Fruit fly (Drosophila melanogaster) whole organism, pupa: ENCODE measurements around the gene CG13113.
A peak's percentile ranks its signal among the peaks of the same experiment; 100 is the strongest.

Experiments
- CG10348 ChIP-seq: fragments of 200-800 bp; sonication (Bioruptor generic); IDR thresholded peaks from 2 replicates; pipeline ENCODE4 v1.3.6; 2022; ENCODE audit warnings: missing biosample characterization, missing genetic modification characterization
- CG12605 ChIP-seq: fragments of 200-800 bp; sonication (Bioruptor generic); IDR thresholded peaks from 2 replicates; pipeline ENCODE4 v1.3.6; 2022; ENCODE audit warnings: missing biosample characterization, missing genetic modification characterization
- CG13204 ChIP-seq: fragments of 200-800 bp; sonication (Bioruptor generic); optimal IDR thresholded peaks from 2 replicates; lab custom pipeline; 2018; ENCODE audit warnings: missing biosample characterization, mild to moderate bottlenecking, missing genetic modification characterization, moderate library complexity
- CG14655 ChIP-seq: fragments of 200-800 bp; sonication (Bioruptor generic); optimal IDR thresholded peaks from 3 replicates; lab custom pipeline; 2017; ENCODE audit warnings: mild to moderate bottlenecking, missing biosample characterization, missing genetic modification reagents, missing genetic modification characterization
- CG32121 ChIP-seq: fragments of 200-800 bp; sonication (Bioruptor generic); IDR thresholded peaks from 2 replicates; pipeline ENCODE4 v1.3.6; 2022; ENCODE audit warnings: missing biosample characterization, missing genetic modification characterization
- CG34367 ChIP-seq: fragments of 200-800 bp; sonication (Bioruptor generic); optimal IDR thresholded peaks from 2 replicates; lab custom pipeline; 2018; ENCODE audit warnings: missing biosample characterization, mild to moderate bottlenecking, missing genetic modification characterization
- CG8159 ChIP-seq: fragments of 200-800 bp; sonication (Bioruptor generic); optimal IDR thresholded peaks from 3 replicates; lab custom pipeline; 2018; ENCODE audit warnings: missing biosample characterization, mild to moderate bottlenecking, missing genetic modification characterization, moderate library complexity
- EcR ChIP-seq: fragments of 200-800 bp; sonication (Bioruptor generic); optimal IDR thresholded peaks from 3 replicates; lab custom pipeline; 2019; ENCODE audit warnings: missing biosample characterization, missing genetic modification characterization, mild to moderate bottlenecking, moderate library complexity, missing genetic modification reagents
- Ets98B ChIP-seq: fragments of 200-800 bp; sonication (Bioruptor generic); IDR thresholded peaks from 2 replicates; pipeline ENCODE4 v1.3.6; 2022; ENCODE audit warnings: missing biosample characterization, missing genetic modification characterization
- Pif1A ChIP-seq: fragments of 200-800 bp; sonication (Bioruptor generic); optimal IDR thresholded peaks from 3 replicates; lab custom pipeline; 2016; ENCODE audit warnings: missing biosample characterization, missing genetic modification characterization
- Pif1B ChIP-seq: fragments of 200-800 bp; sonication (Bioruptor generic); optimal IDR thresholded peaks from 3 replicates; lab custom pipeline; 2016; ENCODE audit warnings: missing biosample characterization, missing genetic modification characterization
- Snoo ChIP-seq: fragments of 200-800 bp; sonication (Bioruptor generic); optimal IDR thresholded peaks from 3 replicates; lab custom pipeline; 2017; ENCODE audit warnings: missing biosample characterization, mild to moderate bottlenecking, missing genetic modification characterization, inconsistent platforms
- fd96Ca ChIP-seq: fragments of 200-800 bp; sonication (Bioruptor generic); IDR thresholded peaks from 3 replicates; pipeline ENCODE4 v1.3.6; 2022; ENCODE audit warnings: missing biosample characterization, missing genetic modification characterization
- rn ChIP-seq: fragments of 200-800 bp; sonication (Bioruptor generic); IDR thresholded peaks from 2 replicates; pipeline ENCODE4 v1.3.6; 2022; ENCODE audit warnings: missing biosample characterization, missing genetic modification characterization

DNA sequence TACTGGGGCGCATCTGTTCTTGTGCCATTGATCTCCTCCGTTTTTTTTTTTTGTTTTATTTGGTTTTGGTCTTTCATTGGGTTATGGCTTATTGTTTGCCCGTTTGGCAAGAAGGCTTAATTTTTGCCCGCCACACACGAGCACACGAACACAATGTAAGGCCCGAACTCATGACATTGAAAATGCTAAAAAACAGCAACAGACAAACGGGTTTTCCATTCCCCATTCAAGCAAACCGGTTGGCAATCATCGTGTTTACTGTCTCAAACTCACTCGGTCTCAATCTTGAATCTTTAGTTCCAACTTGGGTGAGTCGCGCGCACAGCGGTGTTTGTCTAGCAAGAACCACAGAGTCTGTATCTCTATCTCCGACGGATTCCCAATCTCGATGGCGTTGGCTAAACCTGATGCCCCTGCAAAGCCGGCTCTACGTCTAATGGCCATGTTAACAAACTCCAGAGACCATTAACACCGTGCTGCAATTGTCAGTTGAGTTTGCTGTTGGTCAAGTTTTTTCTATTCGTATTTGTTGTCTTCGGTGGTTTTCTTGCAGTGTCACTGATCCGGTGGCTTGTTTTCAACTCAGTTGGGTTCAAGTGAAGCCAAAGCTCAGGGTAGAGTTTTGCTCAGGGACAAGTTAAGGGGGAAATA is 35.3 kb upstream of the CG13113 start:
- TF ChIP-seq Ets98B (GFP tag; lab: Robert Waterston, UW) = no peak
- TF ChIP-seq CG10348 = no peak
- peak; percentile 25; the same call in 1 of the 3 replicates for TF ChIP-seq fd96Ca (GFP tag; lab: Robert Waterston, UW)
- TF ChIP-seq rn (GFP tag; lab: Robert Waterston, UW) = no peak
- TF ChIP-seq Snoo (tag; lab: Kevin White, UChicago) = no peak
- no peak for TF ChIP-seq CG12605 (GFP tag; lab: Robert Waterston, UW)
- TF ChIP-seq CG14655 (GFP tag; lab: Kevin White, UChicago) = no peak
- no peak for TF ChIP-seq CG8159 (tag; lab: Kevin White, UChicago)
- TF ChIP-seq EcR = peak; percentile 81
- no peak for TF ChIP-seq Pif1B (GFP tag; lab: Kevin White, UChicago)
- no peak for TF ChIP-seq Pif1A (GFP tag; lab: Kevin White, UChicago)
- TF ChIP-seq CG34367 = no peak
- TF ChIP-seq CG13204 (GFP tag; lab: Kevin White, UChicago) = no peak
- no peak for TF ChIP-seq CG32121 (GFP tag; lab: Robert Waterston, UW)
